Worm (Caenorhabditis elegans): ENCODE measurements around the gene F47E1.2.

DNA sequence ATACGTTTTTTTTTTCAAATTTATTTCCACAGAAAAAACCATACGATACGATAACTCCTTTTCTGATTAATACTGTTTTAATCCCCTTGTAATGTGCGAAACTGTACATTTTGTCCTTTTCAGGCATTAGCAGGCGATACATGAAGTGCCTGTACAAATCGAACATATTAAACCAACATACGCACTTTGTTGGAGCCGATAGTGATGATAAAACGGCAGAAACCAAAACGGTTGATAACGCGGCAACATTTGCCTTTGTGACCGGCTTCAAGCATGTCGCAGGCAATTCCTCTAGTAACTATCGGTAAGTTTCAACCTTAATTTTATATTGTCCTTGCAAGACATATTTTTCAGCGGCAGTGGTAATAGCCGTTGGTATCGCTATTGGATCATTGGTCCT is 23.1 kb upstream of the F47E1.2 start, which contains the start of gene nep-22:
- TF ChIP-seq rnt-1 (tag; optimal IDR thresholded peaks at IDR 0.05): no peak
- no peak for TF ChIP-seq ama-1 (optimal IDR thresholded peaks at IDR 0.05)
- no peak for TF ChIP-seq unc-42 (tag; optimal IDR thresholded peaks at IDR 0.05)
- TF ChIP-seq sox-4 (tag; optimal IDR thresholded peaks at IDR 0.05): no peak
- no peak for TF ChIP-seq gmeb-2 (tag; optimal IDR thresholded peaks at IDR 0.05)
- TF ChIP-seq hlh-6 (tag; optimal IDR thresholded peaks at IDR 0.05): no peak
- no peak for TF ChIP-seq unc-55 (GFP tag; optimal IDR thresholded peaks at IDR 0.05)
- no peak for TF ChIP-seq ahr-1 (tag; optimal IDR thresholded peaks at IDR 0.05)
- TF ChIP-seq pag-3 (tag; optimal IDR thresholded peaks at IDR 0.05; ENCODE audit: borderline replicate concordance): no peak
- TF ChIP-seq tbx-2 (tag; optimal IDR thresholded peaks at IDR 0.05): no peak
- no peak for TF ChIP-seq pha-4 (tag; optimal IDR thresholded peaks at IDR 0.05)
- no peak for TF ChIP-seq hlh-15 (tag; optimal IDR thresholded peaks at IDR 0.05)
- no peak for TF ChIP-seq ref-2 (tag; optimal IDR thresholded peaks at IDR 0.05)

Data from whole organism, late embryonic.